Worm (Caenorhabditis elegans): ENCODE measurements around the gene T19D12.6.

DNA sequence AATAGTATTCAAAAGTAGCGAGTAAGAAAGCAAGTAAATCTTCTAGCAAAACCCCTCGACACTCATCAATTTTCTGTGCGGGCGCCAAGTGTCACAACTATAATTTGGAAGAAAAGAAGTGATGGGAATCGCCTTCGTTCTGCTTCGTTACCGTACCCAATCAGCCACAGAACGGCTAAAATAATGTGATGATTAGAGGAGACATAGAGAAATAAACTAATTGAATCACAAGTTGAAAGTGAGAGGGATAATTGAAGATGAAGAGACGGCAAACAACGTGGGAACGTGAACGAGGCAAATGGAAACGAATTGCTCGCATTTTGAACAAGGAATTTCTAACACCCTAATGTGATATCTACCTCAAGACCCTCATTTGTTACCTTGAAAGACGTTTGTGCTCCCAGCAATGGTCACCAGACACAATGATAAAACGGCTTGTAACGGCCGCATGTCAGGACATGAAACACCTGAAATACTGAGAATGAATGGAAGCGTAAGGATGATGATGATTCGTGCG lies at the start of gene T19D12.6:
- TF ChIP-seq nhr-77 (tag; optimal IDR thresholded peaks at IDR 0.05) = no peak
- TF ChIP-seq peb-1 (tag; optimal IDR thresholded peaks at IDR 0.05) = no peak
- TF ChIP-seq ztf-4 (tag; optimal IDR thresholded peaks at IDR 0.05) = no peak
- TF ChIP-seq nhr-21 (tag; optimal IDR thresholded peaks at IDR 0.05) = no peak
- TF ChIP-seq ceh-82 (tag; optimal IDR thresholded peaks at IDR 0.05) = no peak
- no peak for TF ChIP-seq ztf-11 (tag; optimal IDR thresholded peaks at IDR 0.05)
- TF ChIP-seq elt-3 (tag; optimal IDR thresholded peaks at IDR 0.05) = no peak
- TF ChIP-seq blmp-1 (tag; optimal IDR thresholded peaks at IDR 0.05; ENCODE audit: insufficient read depth) = no peak
- no peak for TF ChIP-seq fos-1 (tag; optimal IDR thresholded peaks at IDR 0.05)
- no peak for TF ChIP-seq lin-39 (tag; optimal IDR thresholded peaks at IDR 0.05)
- TF ChIP-seq nhr-25 (tag; optimal IDR thresholded peaks at IDR 0.05) = no peak
- no peak for TF ChIP-seq nhr-12 (tag; optimal IDR thresholded peaks at IDR 0.05)
- TF ChIP-seq unc-62 (GFP tag; optimal IDR thresholded peaks at IDR 0.05) = no peak
